Worm (Caenorhabditis elegans) whole organism, late embryonic: ENCODE results near the gene T19B10.12.

Experiments
- C08G9.2 ChIP-seq: sonication (generic microtip); optimal IDR thresholded peaks from 2 replicates; lab custom pipeline; 2016; ENCODE audit warnings: mild to moderate bottlenecking, missing genetic modification characterization, moderate library complexity, missing compliant biosample characterization
- ama-1 ChIP-seq: fragments of 150-350 bp; optimal IDR thresholded peaks from 2 replicates; lab custom pipeline; 2014
- ceh-18 ChIP-seq: sonication (generic microtip); optimal IDR thresholded peaks from 2 replicates; lab custom pipeline; 2016; ENCODE audit warnings: missing genetic modification characterization, missing compliant biosample characterization
- ceh-9 ChIP-seq: sonication (generic microtip); optimal IDR thresholded peaks from 2 replicates; lab custom pipeline; 2016; ENCODE audit warnings: mild to moderate bottlenecking, missing genetic modification characterization, inconsistent platforms, missing compliant biosample characterization
- che-1 ChIP-seq: sonication (generic microtip); optimal IDR thresholded peaks from 2 replicates; lab custom pipeline; 2016; ENCODE audit warnings: mild to moderate bottlenecking, missing genetic modification characterization, missing compliant biosample characterization
- dve-1 ChIP-seq: sonication (generic microtip); optimal IDR thresholded peaks from 2 replicates; lab custom pipeline; 2017; ENCODE audit warnings: antibody characterized with exemption, mild to moderate bottlenecking, missing genetic modification characterization, missing compliant biosample characterization
- elt-4 ChIP-seq: sonication (generic microtip); optimal IDR thresholded peaks from 2 replicates; lab custom pipeline; 2016; ENCODE audit warnings: missing genetic modification characterization, missing compliant biosample characterization
- fkh-6 ChIP-seq: sonication (generic microtip); optimal IDR thresholded peaks from 2 replicates; lab custom pipeline; 2016; ENCODE audit warnings: missing genetic modification characterization, missing compliant biosample characterization
- pha-2 ChIP-seq: sonication (generic microtip); optimal IDR thresholded peaks from 2 replicates; lab custom pipeline; 2017; ENCODE audit warnings: mild to moderate bottlenecking, missing genetic modification characterization, missing compliant biosample characterization
- pha-4 ChIP-seq: fragments of 150-350 bp; optimal IDR thresholded peaks from 2 replicates; lab custom pipeline; 2018; ENCODE audit warnings: missing biosample characterization, missing genetic modification reagents, missing genetic modification characterization
- pros-1 ChIP-seq: fragments of 150-350 bp; optimal IDR thresholded peaks from 2 replicates; lab custom pipeline; 2014; ENCODE audit warnings: missing biosample characterization, missing genetic modification reagents, missing genetic modification characterization
- tbx-2 ChIP-seq: sonication (generic microtip); optimal IDR thresholded peaks from 2 replicates; lab custom pipeline; 2016; ENCODE audit warnings: missing genetic modification characterization, missing compliant biosample characterization
- unc-55 ChIP-seq: sonication (generic microtip); optimal IDR thresholded peaks from 2 replicates; lab custom pipeline; 2017; ENCODE audit warnings: missing biosample characterization, missing genetic modification reagents, missing genetic modification characterization

ce11 chrV:11201826-11202565, 48.8 kb upstream of the T19B10.12 start, which contains the start of gene K10D6.4:
- TF ChIP-seq pha-4 (tag; lab: Kevin White, UChicago) = no peak
- no peak for TF ChIP-seq pha-2 (tag; lab: Kevin White, UChicago)
- no peak for TF ChIP-seq ceh-9 (tag; lab: Kevin White, UChicago)
- TF ChIP-seq unc-55 (GFP tag; lab: Kevin White, UChicago) = no peak
- TF ChIP-seq tbx-2 (tag; lab: Kevin White, UChicago) = no peak
- no peak for TF ChIP-seq elt-4 (tag; lab: Kevin White, UChicago)
- TF ChIP-seq ama-1 (lab: Kevin White, UChicago) = no peak
- TF ChIP-seq che-1 (tag; lab: Kevin White, UChicago) = no peak
- TF ChIP-seq dve-1 (tag; lab: Kevin White, UChicago) = no peak
- no peak for TF ChIP-seq C08G9.2
- TF ChIP-seq pros-1 = no peak
- TF ChIP-seq ceh-18 (tag; lab: Kevin White, UChicago) = no peak
- TF ChIP-seq fkh-6 = no peak
